Fruit fly (Drosophila melanogaster) whole organism, embryonic: Measurements from ENCODE around the gene CG43800.

Source experiments
- CG3163 ChIP-seq: fragments of 200-800 bp; sonication (Bioruptor generic); optimal IDR thresholded peaks from 3 replicates; lab custom pipeline; 2016; ENCODE audit warnings: missing biosample characterization, missing genetic modification characterization
- esg ChIP-seq: fragments of 200-800 bp; sonication (Bioruptor generic); conservative IDR thresholded peaks from 2 replicates; pipeline ENCODE4 v1.3.6; 2022; ENCODE audit warnings: missing biosample characterization, missing genetic modification characterization

dm6 chr2L:7239310-7239709 lies 6.7 kb upstream of the CG43800 start:
- TF ChIP-seq CG3163 (GFP tag; lab: Kevin White, UChicago) (no peak), esg (GFP tag; lab: Robert Waterston, UW) (no peak)
